Fruit fly (Drosophila melanogaster): Measurements from ENCODE around the gene CG14285.

dm6 chr3R:19017318-19018043 is 7.4 kb upstream of the CG14285 start:
- TF ChIP-seq Pif1B (GFP tag; optimal IDR thresholded peaks at IDR 0.05) (no peak), CG13204 (GFP tag; optimal IDR thresholded peaks at IDR 0.05) (peak; percentile 94), gl (tag; optimal IDR thresholded peaks at IDR 0.05) (no peak), CG10348 (GFP tag; IDR thresholded peaks at IDR 0.05) (no peak), Ets98B (GFP tag; IDR thresholded peaks at IDR 0.05) (no peak)

Measured in whole organism, pupa.